Fruit fly (Drosophila melanogaster): Measurements from ENCODE around the gene CG15385.

DNA sequence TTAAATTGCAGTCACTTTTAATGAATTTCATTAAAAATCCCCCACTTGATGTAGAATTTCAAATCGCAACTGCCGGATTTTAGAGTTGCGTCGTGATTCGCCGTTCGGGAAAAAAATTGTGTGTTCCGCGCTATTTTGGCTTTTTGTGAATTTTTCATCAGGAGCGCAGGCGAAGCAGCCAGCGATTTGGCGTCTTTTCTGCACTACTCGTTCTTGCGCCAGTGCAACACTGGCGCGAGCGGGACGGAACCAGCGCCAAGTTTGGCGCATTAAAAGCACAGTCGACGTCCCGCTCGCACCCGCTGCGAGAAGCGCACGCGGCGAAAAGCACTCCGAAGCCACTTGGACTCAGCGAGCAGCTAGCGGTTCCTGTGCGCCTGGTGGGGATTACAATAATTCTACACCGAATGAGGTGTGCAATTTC is 19.0 kb downstream of the CG15385 start:
- TF ChIP-seq ttk (optimal IDR thresholded peaks at IDR 0.05) = no peak
- TF ChIP-seq h (optimal IDR thresholded peaks at IDR 0.05) = no peak
- TF ChIP-seq insv (optimal IDR thresholded peaks at IDR 0.05) = no peak
- no peak for TF ChIP-seq psq (optimal IDR thresholded peaks at IDR 0.05)

Data from Kc167 (cell line).